Worm (Caenorhabditis elegans) whole organism, L2 larva: ENCODE results near the gene K03B4.9.

Experiments
- elt-1 ChIP-seq: fragments of 150-350 bp; optimal IDR thresholded peaks from 2 replicates; lab custom pipeline; 2014; ENCODE audit warnings: missing biosample characterization, missing genetic modification characterization
- nhr-6 ChIP-seq: fragments of 150-350 bp; optimal IDR thresholded peaks from 2 replicates; lab custom pipeline; 2014; ENCODE audit warnings: missing biosample characterization, missing genetic modification characterization

- TF ChIP-seq nhr-6 (tag; lab: Kevin White, UChicago) (no peak), elt-1 (no peak)
Measured at ce11 chrV:4649649-4650384, 22.6 kb downstream of the K03B4.9 start.
